Fruit fly (Drosophila melanogaster): ENCODE measurements around the gene croc.
"Not testable (repeated sequence)": the region's sequence is repeated elsewhere in the genome, so short reads cannot be mapped to it uniquely, and the experiment has no call there.

dm6 chr3L:21498450-21499027 lies 22.3 kb upstream of the croc start:
- not testable (repeated sequence) for TF ChIP-seq CG2199 (GFP tag; IDR thresholded peaks at IDR 0.05); tgo (GFP tag; IDR thresholded peaks at IDR 0.05); dimm (GFP tag; IDR thresholded peaks at IDR 0.05); gro (GFP tag; optimal IDR thresholded peaks at IDR 0.05); schlank (tag; optimal IDR thresholded peaks at IDR 0.05); pnt (GFP tag; optimal IDR thresholded peaks at IDR 0.05); ERR (GFP tag; optimal IDR thresholded peaks at IDR 0.05)
